Worm (Caenorhabditis elegans) whole organism, L3 larva: ENCODE data around the gene str-188.
A peak's percentile ranks its signal among the peaks of the same experiment; 100 is the strongest.

ENCODE experiments used
- aly-2 ChIP-seq: fragments of 150-350 bp; optimal IDR thresholded peaks from 2 replicates; lab custom pipeline; 2014; ENCODE audit warnings: missing biosample characterization, missing genetic modification characterization
- ama-1 ChIP-seq: fragments of 150-350 bp; optimal IDR thresholded peaks from 2 replicates; lab custom pipeline; 2018
- ceh-16 ChIP-seq: sonication (generic microtip); optimal IDR thresholded peaks from 2 replicates; lab custom pipeline; 2017; ENCODE audit warnings: missing biosample characterization, missing genetic modification characterization
- ceh-28 ChIP-seq: fragments of 150-350 bp; optimal IDR thresholded peaks from 2 replicates; lab custom pipeline; 2014; ENCODE audit warnings: missing biosample characterization, missing genetic modification reagents, missing genetic modification characterization
- ceh-82 ChIP-seq: fragments of 150-350 bp; optimal IDR thresholded peaks from 2 replicates; lab custom pipeline; 2014; ENCODE audit warnings: missing biosample characterization, missing genetic modification characterization
- ceh-9 ChIP-seq: sonication (generic microtip); optimal IDR thresholded peaks from 2 replicates; lab custom pipeline; 2018; ENCODE audit warnings: missing biosample characterization, missing genetic modification characterization
- daf-12 ChIP-seq: fragments of 150-350 bp; optimal IDR thresholded peaks from 2 replicates; lab custom pipeline; 2014; ENCODE audit warnings: missing biosample characterization, missing genetic modification reagents, missing genetic modification characterization
- egl-5 ChIP-seq: fragments of 150-350 bp; optimal IDR thresholded peaks from 2 replicates; lab custom pipeline; 2017; ENCODE audit warnings: missing biosample characterization, missing genetic modification reagents, missing genetic modification characterization, inconsistent platforms
- elt-1 ChIP-seq: fragments of 150-350 bp; optimal IDR thresholded peaks from 2 replicates; lab custom pipeline; 2014; ENCODE audit warnings: missing biosample characterization, missing genetic modification characterization
- elt-3 ChIP-seq, 3 experiments: fragments of 150-350 bp in 1 of 3; sonication (generic microtip) in 2 of 3; optimal IDR thresholded peaks; 2 replicates in 2 of 3; 4 replicates in 1 of 3; lab custom pipeline; 2014 to 2017; ENCODE audit warnings: missing biosample characterization in 3 of 3, missing genetic modification characterization in 3 of 3
- eor-1 ChIP-seq, 2 experiments: fragments of 150-350 bp; optimal IDR thresholded peaks; 2 replicates each; lab custom pipeline; 2014 to 2018; ENCODE audit warnings: missing biosample characterization in 2 of 2, missing genetic modification characterization in 2 of 2
- fkh-10 ChIP-seq: sonication (generic microtip); optimal IDR thresholded peaks from 2 replicates; lab custom pipeline; 2017; ENCODE audit warnings: missing biosample characterization, missing genetic modification reagents, missing genetic modification characterization
- fos-1 ChIP-seq: fragments of 150-350 bp; optimal IDR thresholded peaks from 2 replicates; lab custom pipeline; 2014; ENCODE audit warnings: missing biosample characterization, missing genetic modification characterization
- hmg-11 ChIP-seq: sonication (generic microtip); optimal IDR thresholded peaks from 2 replicates; lab custom pipeline; 2016; ENCODE audit warnings: missing genetic modification characterization, missing compliant biosample characterization
- lin-15B ChIP-seq: fragments of 150-350 bp; optimal IDR thresholded peaks from 2 replicates; lab custom pipeline; 2014; ENCODE audit warnings: missing biosample characterization, missing genetic modification characterization
- lin-39 ChIP-seq: fragments of 150-350 bp; optimal IDR thresholded peaks from 2 replicates; lab custom pipeline; 2018; ENCODE audit warnings: missing biosample characterization, missing genetic modification reagents, missing genetic modification characterization
- lsy-12 ChIP-seq: sonication (generic microtip); optimal IDR thresholded peaks from 2 replicates; lab custom pipeline; 2016; ENCODE audit warnings: mild to moderate bottlenecking, missing genetic modification characterization, missing compliant biosample characterization
- mdl-1 ChIP-seq: fragments of 150-350 bp; optimal IDR thresholded peaks from 2 replicates; lab custom pipeline; 2014; ENCODE audit warnings: missing biosample characterization, missing genetic modification characterization
- mml-1 ChIP-seq: fragments of 150-350 bp; sonication (generic microtip); optimal IDR thresholded peaks from 3 replicates; lab custom pipeline; 2014; ENCODE audit warnings: missing biosample characterization, missing genetic modification characterization
- nfya-1 ChIP-seq: sonication (generic microtip); optimal IDR thresholded peaks from 2 replicates; lab custom pipeline; 2017; ENCODE audit warnings: missing genetic modification characterization, mild to moderate bottlenecking, missing compliant biosample characterization, antibody characterized with exemption, moderate library complexity; ENCODE audit not compliant: insufficient read depth
- nhr-11 ChIP-seq: fragments of 150-350 bp; optimal IDR thresholded peaks from 2 replicates; lab custom pipeline; 2014; ENCODE audit warnings: missing biosample characterization, missing genetic modification characterization
- nhr-12 ChIP-seq: fragments of 150-350 bp; optimal IDR thresholded peaks from 2 replicates; lab custom pipeline; 2014; ENCODE audit warnings: missing biosample characterization, missing genetic modification characterization
- nhr-23 ChIP-seq: fragments of 150-350 bp; optimal IDR thresholded peaks from 2 replicates; lab custom pipeline; 2014; ENCODE audit warnings: missing biosample characterization, missing genetic modification reagents, missing genetic modification characterization
- nhr-237 ChIP-seq: fragments of 150-350 bp; optimal IDR thresholded peaks from 2 replicates; lab custom pipeline; 2014; ENCODE audit warnings: missing biosample characterization, missing genetic modification characterization
- nhr-28 ChIP-seq: fragments of 150-350 bp; optimal IDR thresholded peaks from 2 replicates; lab custom pipeline; 2014; ENCODE audit warnings: missing biosample characterization, missing genetic modification characterization
- nhr-43 ChIP-seq: sonication (generic microtip); optimal IDR thresholded peaks from 2 replicates; lab custom pipeline; 2016; ENCODE audit warnings: mild to moderate bottlenecking, missing genetic modification characterization, missing compliant biosample characterization; ENCODE audit not compliant: poor library complexity, severe bottlenecking
- nhr-67 ChIP-seq: fragments of 150-350 bp; optimal IDR thresholded peaks from 2 replicates; lab custom pipeline; 2014; ENCODE audit warnings: missing biosample characterization, missing genetic modification characterization
- nhr-76 ChIP-seq: fragments of 150-350 bp; sonication (generic microtip); optimal IDR thresholded peaks from 5 replicates; lab custom pipeline; 2014; ENCODE audit warnings: missing biosample characterization, missing genetic modification characterization
- pha-4 ChIP-seq: fragments of 150-350 bp; optimal IDR thresholded peaks from 2 replicates; lab custom pipeline; 2014; ENCODE audit warnings: missing biosample characterization, missing genetic modification reagents, missing genetic modification characterization
- pqm-1 ChIP-seq: fragments of 150-350 bp; optimal IDR thresholded peaks from 2 replicates; lab custom pipeline; 2017; ENCODE audit warnings: missing biosample characterization, missing genetic modification characterization, inconsistent platforms
- sea-2 ChIP-seq: fragments of 150-350 bp; sonication (generic microtip); optimal IDR thresholded peaks from 4 replicates; lab custom pipeline; 2014; ENCODE audit warnings: missing biosample characterization, missing genetic modification reagents, missing genetic modification characterization
- skn-1 ChIP-seq: fragments of 150-350 bp; optimal IDR thresholded peaks from 2 replicates; lab custom pipeline; 2014; ENCODE audit warnings: missing biosample characterization, missing genetic modification characterization
- snpc-4 ChIP-seq: fragments of 150-350 bp; optimal IDR thresholded peaks from 2 replicates; lab custom pipeline; 2014; ENCODE audit warnings: missing biosample characterization, missing genetic modification characterization
- tbx-2 ChIP-seq: sonication (generic microtip); optimal IDR thresholded peaks from 2 replicates; lab custom pipeline; 2016; ENCODE audit warnings: mild to moderate bottlenecking, missing genetic modification characterization, missing compliant biosample characterization
- unc-62 ChIP-seq: fragments of 150-350 bp; sonication (generic microtip); optimal IDR thresholded peaks from 4 replicates; lab custom pipeline; 2014; ENCODE audit warnings: missing biosample characterization, missing genetic modification reagents, missing genetic modification characterization
- ztf-11 ChIP-seq: fragments of 150-350 bp; optimal IDR thresholded peaks from 2 replicates; lab custom pipeline; 2014; ENCODE audit warnings: missing biosample characterization, missing genetic modification characterization
- ztf-4 ChIP-seq: fragments of 150-350 bp; optimal IDR thresholded peaks from 2 replicates; lab custom pipeline; 2014; ENCODE audit warnings: missing biosample characterization, missing genetic modification characterization

Gene str-188

DNA sequence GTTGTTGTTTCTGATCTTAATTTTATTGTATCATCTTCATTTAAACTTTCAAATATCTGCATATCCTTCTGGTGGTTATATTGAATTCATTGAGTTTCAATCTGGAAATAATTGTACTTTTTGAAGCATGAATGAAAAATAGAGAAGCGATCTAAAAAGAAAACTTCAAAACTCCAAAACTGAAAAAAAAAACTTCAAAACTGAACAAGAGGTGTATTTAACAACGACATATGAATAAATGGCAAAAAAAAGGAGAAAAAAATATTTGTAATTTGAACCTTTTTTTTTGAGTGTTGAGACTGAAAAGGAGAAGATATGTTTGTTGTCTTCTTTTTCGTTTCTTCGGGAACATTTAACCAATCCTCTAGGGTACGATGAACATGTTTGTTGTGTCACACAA lies 41.4 kb downstream of the str-188 start, which contains the start of gene F58E6.11:
Gene F58E6.11, minus strand, starts transcription at position 101 of the 400 bp plus-strand sequence.
- TF ChIP-seq pqm-1 (tag; lab: Kevin White, UChicago) (no peak), lsy-12 (tag; lab: Kevin White, UChicago) (no peak), ceh-28 (tag; lab: Kevin White, UChicago) (no peak), daf-12 (tag; lab: Kevin White, UChicago) (no peak), lin-15B (tag; lab: Kevin White, UChicago) (no peak), ceh-16 (tag; lab: Kevin White, UChicago) (no peak), elt-3 (tag; optimal IDR thresholded peaks at IDR 0.05; lab: Kevin White, UChicago) (no peak), ama-1 (no peak), nhr-67 (tag; lab: Kevin White, UChicago) (no peak), pha-4 (tag; lab: Kevin White, UChicago) (no peak), nhr-76 (tag; lab: Kevin White, UChicago) (no peak), skn-1 (tag; lab: Kevin White, UChicago) (no peak), sea-2 (GFP tag; lab: Kevin White, UChicago) (no peak)

DNA sequence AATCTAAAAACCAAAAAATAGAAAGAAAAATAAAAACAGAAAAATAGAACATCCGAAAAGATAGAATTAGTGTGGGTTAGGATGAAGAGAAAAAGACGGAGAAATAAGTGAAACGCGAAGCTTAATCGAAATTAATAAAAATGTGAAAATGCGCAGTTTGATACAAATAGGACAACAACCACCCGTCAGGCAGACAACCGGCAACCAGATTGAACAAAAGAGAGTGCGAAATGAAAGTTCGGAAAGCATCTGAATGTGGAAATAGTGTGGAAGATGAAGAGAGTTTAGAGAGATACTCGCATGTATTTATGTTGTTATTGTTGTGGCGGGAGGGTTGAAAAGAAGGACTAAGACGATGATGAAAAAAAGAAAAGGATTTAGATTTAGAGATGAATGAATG lies 41.9 kb downstream of the str-188 start:
- TF ChIP-seq nhr-76 (tag; lab: Kevin White, UChicago) (no peak), nhr-12 (tag; lab: Kevin White, UChicago) (no peak), tbx-2 (tag; lab: Kevin White, UChicago) (no peak), ceh-82 (no peak), nhr-23 (tag; lab: Kevin White, UChicago) (peak; percentile 25)

DNA sequence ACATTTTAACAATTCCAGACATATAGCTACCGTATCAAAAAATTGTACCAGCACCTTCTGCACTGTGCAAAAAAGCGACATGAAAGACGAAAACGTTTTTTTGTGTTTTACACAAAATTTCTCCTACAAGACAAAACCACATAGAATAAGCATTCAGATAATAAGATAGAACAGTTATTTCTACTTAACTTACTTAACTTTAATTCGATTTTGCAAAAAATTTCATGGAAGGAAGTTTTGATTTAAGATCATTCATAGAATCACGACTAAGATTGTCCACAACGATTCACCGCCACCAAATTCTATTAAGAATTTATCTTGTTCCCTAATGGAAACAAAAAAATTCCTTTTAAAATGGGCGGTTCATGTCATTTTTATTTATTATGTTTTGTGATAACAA lies 47.3 kb downstream of the str-188 start:
- TF ChIP-seq lsy-12 (tag; lab: Kevin White, UChicago) (no peak), lin-15B (tag; lab: Kevin White, UChicago) (no peak), nhr-12 (tag; lab: Kevin White, UChicago) (no peak), nhr-28 (tag; lab: Kevin White, UChicago) (no peak), egl-5 (tag; lab: Kevin White, UChicago) (no peak), mml-1 (tag; lab: Kevin White, UChicago) (no peak), daf-12 (tag; lab: Kevin White, UChicago) (no peak), lin-39 (tag; lab: Kevin White, UChicago) (no peak), ceh-28 (tag; lab: Kevin White, UChicago) (no peak), nhr-76 (tag; lab: Kevin White, UChicago) (no peak), nfya-1 (tag; lab: Kevin White, UChicago) (no peak), ceh-82 (no peak), nhr-11 (no peak), elt-1 (tag; lab: Kevin White, UChicago) (no peak), mdl-1 (no peak), eor-1 (tag; optimal IDR thresholded peaks at IDR 0.05; lab: Kevin White, UChicago) (no peak), snpc-4 (tag; lab: Kevin White, UChicago) (no peak), ama-1 (no peak), pha-4 (tag; lab: Kevin White, UChicago) (no peak), nhr-67 (tag; lab: Kevin White, UChicago) (no peak)

DNA sequence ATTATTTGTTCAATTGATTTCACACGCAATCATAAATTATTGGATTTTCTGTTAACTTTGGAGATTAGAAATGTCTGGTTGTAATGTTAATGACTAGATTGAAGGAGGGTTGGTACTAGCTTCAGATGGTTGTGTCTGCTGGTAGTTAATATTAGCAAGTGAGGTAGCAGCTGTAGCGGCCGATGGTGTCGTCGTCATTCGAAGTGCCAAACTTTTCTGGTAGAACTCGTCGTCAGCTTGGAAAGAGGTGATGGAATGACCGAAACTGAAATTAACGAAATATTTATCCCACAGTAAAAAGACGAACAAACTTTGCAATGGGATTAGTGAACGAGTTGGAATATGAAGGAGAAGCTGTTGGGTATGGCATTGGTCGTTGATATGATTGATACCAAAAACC lies 48.1 kb downstream of the str-188 start:
- TF ChIP-seq unc-62 (GFP tag; lab: Kevin White, UChicago) (no peak), sea-2 (GFP tag; lab: Kevin White, UChicago) (no peak), hmg-11 (tag; lab: Kevin White, UChicago) (no peak), ztf-11 (no peak), pqm-1 (tag; lab: Kevin White, UChicago) (no peak), nhr-67 (tag; lab: Kevin White, UChicago) (no peak), nhr-237 (tag; lab: Kevin White, UChicago) (no peak), eor-1 (tag; optimal IDR thresholded peaks at IDR 0.05; lab: Kevin White, UChicago) (no peak), ceh-16 (tag; lab: Kevin White, UChicago) (no peak), tbx-2 (tag; lab: Kevin White, UChicago) (no peak), fkh-10 (GFP tag; lab: Kevin White, UChicago) (no peak), fos-1 (no peak), ama-1 (no peak), ztf-4 (tag; lab: Kevin White, UChicago) (no peak), aly-2 (no peak), egl-5 (tag; lab: Kevin White, UChicago) (no peak), nhr-43 (tag; lab: Kevin White, UChicago) (no peak), ceh-9 (no peak), nhr-11 (no peak), lin-15B (tag; lab: Kevin White, UChicago) (no peak)
